Worm (Caenorhabditis elegans) whole organism, L1 larva: ENCODE data around the gene C08F1.12.

Experiments
- Y116A8C.19 ChIP-seq: sonication (generic microtip); optimal IDR thresholded peaks from 2 replicates; lab custom pipeline; 2016; ENCODE audit warnings: missing compliant biosample characterization, missing genetic modification characterization, borderline replicate concordance
- ceh-8 ChIP-seq: fragments of 200-800 bp; sonication (Bioruptor generic); optimal IDR thresholded peaks from 2 replicates; lab custom pipeline; 2018; ENCODE audit warnings: mild to moderate bottlenecking, missing genetic modification characterization, moderate library complexity, missing compliant biosample characterization
- ceh-90 ChIP-seq: sonication (generic microtip); optimal IDR thresholded peaks from 2 replicates; lab custom pipeline; 2016; ENCODE audit warnings: missing genetic modification characterization, missing compliant biosample characterization
- dpl-1 ChIP-seq, 3 experiments: fragments of 150-350 bp in 2 of 3; sonication (generic microtip) in 1 of 3; optimal IDR thresholded peaks; 2 replicates each; lab custom pipeline; 2014 to 2017; ENCODE audit warnings: missing biosample characterization in 3 of 3, missing genetic modification characterization in 3 of 3, missing genetic modification reagents in 3 of 3
- elt-3 ChIP-seq, 6 experiments: fragments of 150-350 bp in 1 of 6; sonication (generic microtip); optimal IDR thresholded peaks; 2 replicates each; lab custom pipeline; 2017 to 2018; ENCODE audit warnings: missing biosample characterization in 6 of 6, missing genetic modification characterization in 6 of 6, inconsistent platforms in 1 of 6
- fkh-10 ChIP-seq: sonication (generic microtip); optimal IDR thresholded peaks from 2 replicates; lab custom pipeline; 2017; ENCODE audit warnings: missing biosample characterization, missing genetic modification reagents, missing genetic modification characterization
- lir-3 ChIP-seq: sonication (generic microtip); optimal IDR thresholded peaks from 2 replicates; lab custom pipeline; 2016; ENCODE audit warnings: mild to moderate bottlenecking, missing genetic modification characterization, moderate library complexity, missing compliant biosample characterization; ENCODE audit not compliant: poor library complexity
- lsy-2 ChIP-seq, 2 experiments: fragments of 150-350 bp; optimal IDR thresholded peaks; 2 replicates each; lab custom pipeline; 2014; ENCODE audit warnings: missing biosample characterization in 2 of 2, missing genetic modification characterization in 2 of 2
- nhr-28 ChIP-seq: fragments of 150-350 bp; optimal IDR thresholded peaks from 2 replicates; lab custom pipeline; 2014; ENCODE audit warnings: missing biosample characterization, missing genetic modification characterization
- nhr-77 ChIP-seq: fragments of 150-350 bp; optimal IDR thresholded peaks from 2 replicates; lab custom pipeline; 2014; ENCODE audit warnings: missing biosample characterization, missing genetic modification characterization
- sox-4 ChIP-seq: sonication (generic microtip); optimal IDR thresholded peaks from 2 replicates; lab custom pipeline; 2016; ENCODE audit warnings: missing genetic modification characterization, missing compliant biosample characterization
- ztf-4 ChIP-seq: fragments of 150-350 bp; optimal IDR thresholded peaks from 2 replicates; lab custom pipeline; 2014; ENCODE audit warnings: missing biosample characterization, missing genetic modification characterization

DNA sequence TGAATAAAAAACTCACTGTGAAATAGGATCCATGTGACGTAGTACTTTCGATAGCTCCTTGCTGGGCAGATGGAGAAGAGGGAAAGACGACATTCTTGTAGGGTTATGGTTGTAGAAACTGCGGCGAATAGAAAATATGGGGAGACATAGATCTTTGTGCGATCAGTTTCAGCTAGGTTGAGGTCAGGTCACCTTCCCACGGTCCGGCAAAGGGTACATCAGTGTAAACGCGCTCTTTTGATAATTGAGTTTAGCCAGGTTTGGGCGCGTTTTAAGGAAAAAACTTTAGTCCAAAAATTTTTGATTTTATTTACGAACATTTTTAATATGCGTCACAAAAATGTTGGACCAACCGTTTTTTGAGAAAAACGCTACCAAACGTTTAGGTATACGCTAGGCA, 50.2 kb downstream of the C08F1.12 start, which contains the start of gene F36H5.17:
- TF ChIP-seq nhr-77 (tag; lab: Kevin White, UChicago) (no peak), elt-3 (tag; optimal IDR thresholded peaks at IDR 0.05; lab: Kevin White, UChicago) (no peak), dpl-1 (GFP tag; optimal IDR thresholded peaks at IDR 0.05; lab: Kevin White, UChicago) (no peak), nhr-28 (no peak), sox-4 (tag; lab: Kevin White, UChicago) (no peak), Y116A8C.19 (tag; lab: Kevin White, UChicago) (no peak), fkh-10 (GFP tag; lab: Kevin White, UChicago) (no peak), ceh-90 (tag; lab: Kevin White, UChicago) (no peak), ceh-8 (GFP tag; lab: Kevin White, UChicago) (no peak), lsy-2 (tag; optimal IDR thresholded peaks at IDR 0.05; lab: Kevin White, UChicago) (no peak), lir-3 (tag; lab: Kevin White, UChicago) (no peak), ztf-4 (tag; lab: Kevin White, UChicago) (no peak)
